Worm (Caenorhabditis elegans) whole organism, L2 larva: ENCODE results near the gene sre-24.

ENCODE experiments used
- C34F6.9 ChIP-seq: fragments of 150-350 bp; optimal IDR thresholded peaks from 2 replicates; lab custom pipeline; 2014; ENCODE audit warnings: missing biosample characterization, missing genetic modification characterization
- F13H6.1 ChIP-seq: sonication (generic microtip); optimal IDR thresholded peaks from 2 replicates; lab custom pipeline; 2016; ENCODE audit warnings: missing genetic modification characterization, missing compliant biosample characterization
- Y55F3AM.14 ChIP-seq: fragments of 200-800 bp; sonication (Bioruptor generic); optimal IDR thresholded peaks from 2 replicates; lab custom pipeline; 2018; ENCODE audit warnings: mild to moderate bottlenecking, missing genetic modification characterization, missing compliant biosample characterization
- ZK546.5 ChIP-seq: sonication (generic microtip); optimal IDR thresholded peaks from 2 replicates; lab custom pipeline; 2017; ENCODE audit warnings: missing biosample characterization, missing genetic modification characterization
- alr-1 ChIP-seq: fragments of 150-350 bp; optimal IDR thresholded peaks from 2 replicates; lab custom pipeline; 2014; ENCODE audit warnings: missing biosample characterization, missing genetic modification characterization
- ceh-16 ChIP-seq: fragments of 150-350 bp; optimal IDR thresholded peaks from 2 replicates; lab custom pipeline; 2014; ENCODE audit warnings: missing biosample characterization, missing genetic modification characterization
- ceh-82 ChIP-seq: fragments of 150-350 bp; optimal IDR thresholded peaks from 2 replicates; lab custom pipeline; 2014; ENCODE audit warnings: missing biosample characterization, missing genetic modification characterization
- crh-2 ChIP-seq: sonication (generic microtip); optimal IDR thresholded peaks from 2 replicates; lab custom pipeline; 2017; ENCODE audit warnings: missing biosample characterization, missing genetic modification characterization
- dmd-4 ChIP-seq: sonication (generic microtip); optimal IDR thresholded peaks from 2 replicates; lab custom pipeline; 2017; ENCODE audit warnings: missing biosample characterization, missing genetic modification characterization
- egl-27 ChIP-seq: sonication (generic microtip); optimal IDR thresholded peaks from 3 replicates; lab custom pipeline; 2017; ENCODE audit warnings: missing biosample characterization, missing genetic modification reagents, missing genetic modification characterization
- fos-1 ChIP-seq: fragments of 150-350 bp; optimal IDR thresholded peaks from 2 replicates; lab custom pipeline; 2014; ENCODE audit warnings: missing biosample characterization, missing genetic modification characterization
- lin-11 ChIP-seq: fragments of 150-350 bp; sonication (generic microtip); optimal IDR thresholded peaks from 2 replicates; lab custom pipeline; 2014; ENCODE audit warnings: missing biosample characterization, missing genetic modification characterization, inconsistent platforms, mixed read lengths
- lin-13 ChIP-seq: fragments of 150-350 bp; optimal IDR thresholded peaks from 2 replicates; lab custom pipeline; 2014; ENCODE audit warnings: missing biosample characterization, missing genetic modification reagents, missing genetic modification characterization
- lin-39 ChIP-seq: fragments of 150-350 bp; optimal IDR thresholded peaks from 2 replicates; lab custom pipeline; 2014; ENCODE audit warnings: missing biosample characterization, missing genetic modification reagents, missing genetic modification characterization
- lsy-2 ChIP-seq, 2 experiments: fragments of 150-350 bp in 1 of 2; sonication (generic microtip) in 1 of 2; optimal IDR thresholded peaks; 2 replicates each; lab custom pipeline; 2014 to 2017; ENCODE audit warnings: missing biosample characterization in 2 of 2, missing genetic modification characterization in 2 of 2
- mab-5 ChIP-seq: fragments of 150-350 bp; optimal IDR thresholded peaks from 2 replicates; lab custom pipeline; 2014; ENCODE audit warnings: missing biosample characterization, missing genetic modification characterization
- mbf-1 ChIP-seq: sonication (generic microtip); optimal IDR thresholded peaks from 2 replicates; lab custom pipeline; 2017; ENCODE audit warnings: missing biosample characterization, missing genetic modification characterization
- mdl-1 ChIP-seq, 2 experiments: fragments of 150-350 bp in 1 of 2; sonication (generic microtip) in 1 of 2; optimal IDR thresholded peaks; 2 replicates each; lab custom pipeline; 2017; ENCODE audit warnings: missing biosample characterization in 2 of 2, missing genetic modification characterization in 2 of 2
- nhr-10 ChIP-seq: sonication (generic microtip); optimal IDR thresholded peaks from 2 replicates; lab custom pipeline; 2017; ENCODE audit warnings: missing biosample characterization, missing genetic modification characterization
- nhr-12 ChIP-seq: fragments of 150-350 bp; optimal IDR thresholded peaks from 2 replicates; lab custom pipeline; 2014; ENCODE audit warnings: missing biosample characterization, missing genetic modification characterization
- nhr-129 ChIP-seq: fragments of 150-350 bp; optimal IDR thresholded peaks from 2 replicates; lab custom pipeline; 2014; ENCODE audit warnings: missing biosample characterization, missing genetic modification characterization
- nhr-23 ChIP-seq: fragments of 150-350 bp; optimal IDR thresholded peaks from 2 replicates; lab custom pipeline; 2014; ENCODE audit warnings: missing biosample characterization, missing genetic modification reagents, missing genetic modification characterization
- nhr-25 ChIP-seq: fragments of 150-350 bp; sonication (generic microtip); optimal IDR thresholded peaks from 3 replicates; lab custom pipeline; 2014; ENCODE audit warnings: missing biosample characterization, missing genetic modification characterization
- peb-1 ChIP-seq: fragments of 150-350 bp; optimal IDR thresholded peaks from 2 replicates; lab custom pipeline; 2014; ENCODE audit warnings: missing biosample characterization, missing genetic modification characterization
- sem-4 ChIP-seq: fragments of 150-350 bp; optimal IDR thresholded peaks from 2 replicates; lab custom pipeline; 2014; ENCODE audit warnings: missing biosample characterization, missing genetic modification reagents, missing genetic modification characterization
- skn-1 ChIP-seq: sonication (generic microtip); optimal IDR thresholded peaks from 2 replicates; lab custom pipeline; 2017; ENCODE audit warnings: missing biosample characterization, missing genetic modification characterization
- sma-9 ChIP-seq, 2 experiments: fragments of 150-350 bp in 1 of 2; sonication (generic microtip) in 1 of 2; optimal IDR thresholded peaks; 2 replicates each; lab custom pipeline; 2014 to 2016; ENCODE audit warnings: missing genetic modification characterization in 2 of 2, mild to moderate bottlenecking in 1 of 2, missing biosample characterization in 1 of 2, missing compliant biosample characterization in 1 of 2, missing genetic modification reagents in 1 of 2, moderate library complexity in 1 of 2
- snpc-4 ChIP-seq: fragments of 150-350 bp; optimal IDR thresholded peaks from 2 replicates; lab custom pipeline; 2014; ENCODE audit warnings: missing biosample characterization, missing genetic modification characterization
- unc-39 ChIP-seq: fragments of 150-350 bp; optimal IDR thresholded peaks from 2 replicates; lab custom pipeline; 2014; ENCODE audit warnings: missing biosample characterization, missing genetic modification characterization
- unc-55 ChIP-seq: fragments of 150-350 bp; sonication (generic microtip); optimal IDR thresholded peaks from 3 replicates; lab custom pipeline; 2014; ENCODE audit warnings: missing biosample characterization, missing genetic modification reagents, missing genetic modification characterization
- unc-62 ChIP-seq: fragments of 150-350 bp; optimal IDR thresholded peaks from 2 replicates; lab custom pipeline; 2014; ENCODE audit warnings: missing biosample characterization, missing genetic modification reagents, missing genetic modification characterization
- zag-1 ChIP-seq: fragments of 150-350 bp; optimal IDR thresholded peaks from 2 replicates; lab custom pipeline; 2014; ENCODE audit warnings: missing biosample characterization, missing genetic modification characterization
- ztf-1 ChIP-seq: fragments of 200-800 bp; sonication (Bioruptor generic); conservative IDR thresholded peaks from 2 replicates; pipeline ENCODE4 v1.3.6; 2022; ENCODE audit warnings: missing genetic modification characterization, missing compliant biosample characterization
- ztf-11 ChIP-seq: sonication (generic microtip); optimal IDR thresholded peaks from 2 replicates; lab custom pipeline; 2017; ENCODE audit warnings: missing biosample characterization, missing genetic modification characterization
- ztf-4 ChIP-seq: fragments of 150-350 bp; optimal IDR thresholded peaks from 2 replicates; lab custom pipeline; 2014; ENCODE audit warnings: missing biosample characterization, missing genetic modification characterization

Gene sre-24

DNA sequence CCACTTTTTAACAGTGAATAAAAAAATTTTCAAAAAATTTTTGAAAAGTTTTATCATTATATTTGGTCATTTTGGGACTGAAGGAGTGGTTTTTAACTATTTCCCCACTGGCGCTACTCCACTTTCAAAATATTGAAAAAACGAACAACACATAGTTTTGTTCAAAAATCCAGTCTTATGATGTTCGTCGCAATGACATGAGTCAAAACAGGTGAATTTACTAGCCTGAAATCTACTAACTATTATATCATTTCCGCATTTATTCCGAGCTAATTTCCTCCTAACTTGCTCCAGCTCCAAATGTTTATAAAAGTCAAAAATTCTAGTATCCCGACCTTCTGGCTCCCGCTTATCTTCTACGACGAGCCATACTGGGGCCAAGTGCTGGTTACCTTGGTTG is at the start of gene sre-24:
sre-24 (plus strand) TSS at position 301 of the 400 bp plus-strand sequence.
- TF ChIP-seq mab-5 (tag; lab: Kevin White, UChicago) (no peak), nhr-10 (tag; lab: Kevin White, UChicago) (no peak), ztf-11 (tag; lab: Kevin White, UChicago) (no peak), F13H6.1 (tag; lab: Kevin White, UChicago) (no peak), lin-13 (GFP tag; lab: Kevin White, UChicago) (no peak), sem-4 (tag; lab: Kevin White, UChicago) (no peak), Y55F3AM.14 (GFP tag; lab: Kevin White, UChicago) (no peak), zag-1 (no peak), C34F6.9 (no peak), ZK546.5 (no peak), ztf-1 (no peak), unc-39 (no peak), lin-11 (tag; lab: Kevin White, UChicago) (no peak), nhr-25 (tag; lab: Kevin White, UChicago) (no peak), lin-39 (tag; lab: Kevin White, UChicago) (no peak), crh-2 (no peak)

DNA sequence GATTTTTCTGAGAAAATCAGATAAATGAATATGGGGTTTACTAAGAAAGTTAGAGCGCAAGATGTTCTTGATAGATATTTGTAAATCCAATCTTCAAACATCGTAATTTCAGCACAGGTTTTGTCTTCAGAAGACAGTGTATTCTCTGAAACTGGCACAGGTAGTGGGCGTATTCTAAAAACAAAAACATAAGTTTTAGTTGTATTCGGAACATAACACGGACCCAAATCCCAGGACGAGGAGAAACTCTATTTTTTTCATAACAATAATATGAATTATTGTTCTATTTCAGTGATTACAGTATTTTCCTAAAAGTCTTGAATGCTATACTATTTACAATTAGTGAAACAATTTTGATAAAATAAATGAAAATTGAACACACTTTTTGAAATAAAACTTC is 48.0 kb upstream of the sre-24 start, which contains the start of gene srj-45:
srj-45 (minus strand) TSS at position 101 of the 400 bp plus-strand sequence.
- TF ChIP-seq unc-55 (GFP tag; lab: Kevin White, UChicago): no peak
- no peak for TF ChIP-seq peb-1 (tag; lab: Kevin White, UChicago)
- TF ChIP-seq dmd-4 (tag; lab: Kevin White, UChicago): no peak
- TF ChIP-seq ceh-16 (tag; lab: Kevin White, UChicago): no peak
- no peak for TF ChIP-seq egl-27
- TF ChIP-seq crh-2: no peak

DNA sequence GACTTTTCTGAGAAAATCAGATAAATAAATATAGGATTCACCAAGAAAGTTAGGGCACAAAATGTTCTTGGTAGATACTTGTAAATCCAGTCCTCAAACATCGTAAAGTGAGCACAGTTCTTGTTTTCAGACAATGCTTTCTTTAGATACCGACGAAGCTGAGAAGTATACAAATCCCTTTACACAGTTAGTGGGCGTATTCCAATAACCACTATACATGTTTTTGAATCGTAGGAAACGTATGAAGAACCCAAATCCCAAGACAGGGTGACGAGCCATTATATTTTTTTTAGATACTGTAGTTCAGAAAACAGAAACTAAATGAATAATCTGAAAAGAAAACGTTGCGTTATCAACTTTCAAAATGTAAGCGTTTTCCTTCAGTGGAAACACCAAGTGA is 38.7 kb upstream of the sre-24 start, which contains the start of gene srj-44:
srj-44 (minus strand) TSS at position 101 of the 400 bp plus-strand sequence.
- no peak for TF ChIP-seq fos-1 (tag; lab: Kevin White, UChicago)
- no peak for TF ChIP-seq Y55F3AM.14 (GFP tag; lab: Kevin White, UChicago)
- TF ChIP-seq lsy-2 (tag; optimal IDR thresholded peaks at IDR 0.05; lab: Kevin White, UChicago): no peak
- no peak for TF ChIP-seq unc-62 (GFP tag; lab: Kevin White, UChicago)
- TF ChIP-seq sma-9 (GFP tag; optimal IDR thresholded peaks at IDR 0.05; lab: Kevin White, UChicago): no peak
- no peak for TF ChIP-seq sma-9 (tag; optimal IDR thresholded peaks at IDR 0.05; lab: Kevin White, UChicago)
- no peak for TF ChIP-seq skn-1
- TF ChIP-seq ceh-16 (tag; lab: Kevin White, UChicago): no peak
- no peak for TF ChIP-seq mdl-1 (tag; optimal IDR thresholded peaks at IDR 0.05; lab: Kevin White, UChicago)
- no peak for TF ChIP-seq ZK546.5
- no peak for TF ChIP-seq ztf-4 (tag; lab: Kevin White, UChicago)
- no peak for TF ChIP-seq ceh-82 (tag; lab: Kevin White, UChicago)
- TF ChIP-seq snpc-4 (tag; lab: Kevin White, UChicago): no peak
- TF ChIP-seq mbf-1 (tag; lab: Kevin White, UChicago): no peak
- TF ChIP-seq sem-4 (tag; lab: Kevin White, UChicago): no peak
- TF ChIP-seq unc-55 (GFP tag; lab: Kevin White, UChicago): no peak
- TF ChIP-seq alr-1: no peak
- TF ChIP-seq nhr-23: no peak
- no peak for TF ChIP-seq nhr-129 (tag; lab: Kevin White, UChicago)
- no peak for TF ChIP-seq egl-27

DNA sequence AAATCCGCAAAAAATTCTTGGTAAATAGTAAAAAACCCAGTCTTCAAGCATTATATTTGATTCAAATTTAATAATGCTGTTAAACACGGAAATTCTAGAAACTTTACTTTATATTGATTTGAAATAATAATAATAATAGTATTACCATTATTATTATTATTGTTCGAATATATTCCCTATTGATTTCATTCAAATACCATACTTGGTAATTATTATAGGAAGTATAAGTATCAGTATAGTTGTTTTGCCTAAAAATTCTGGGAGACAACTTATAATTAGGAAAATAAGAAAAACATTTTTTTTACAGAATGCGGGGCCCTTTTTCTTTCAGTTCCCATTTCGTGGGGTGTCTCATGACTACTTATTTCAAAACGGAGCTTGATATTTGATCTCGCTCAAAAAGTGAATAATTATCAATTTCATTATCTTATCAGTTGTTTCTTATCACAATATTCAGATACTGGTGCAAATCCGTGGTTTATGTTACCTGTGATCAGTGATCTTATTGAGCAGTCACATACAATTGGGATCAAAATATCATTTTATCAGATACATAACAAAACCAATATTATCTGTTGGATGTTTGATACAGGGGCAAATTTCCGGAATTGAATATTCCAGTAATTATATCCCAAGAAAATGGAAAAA is 36.1 kb upstream of the sre-24 start, which contains the start of gene srj-49:
srj-49 (minus strand) TSS at position 51 of the 648 bp plus-strand sequence.
- TF ChIP-seq nhr-25 (tag; lab: Kevin White, UChicago): no peak
- TF ChIP-seq alr-1: no peak
- TF ChIP-seq fos-1 (tag; lab: Kevin White, UChicago): peak; percentile 65
- peak; percentile 51 for TF ChIP-seq sma-9 (GFP tag; optimal IDR thresholded peaks at IDR 0.05; lab: Kevin White, UChicago)
- no peak for TF ChIP-seq sma-9 (tag; optimal IDR thresholded peaks at IDR 0.05; lab: Kevin White, UChicago)

DNA sequence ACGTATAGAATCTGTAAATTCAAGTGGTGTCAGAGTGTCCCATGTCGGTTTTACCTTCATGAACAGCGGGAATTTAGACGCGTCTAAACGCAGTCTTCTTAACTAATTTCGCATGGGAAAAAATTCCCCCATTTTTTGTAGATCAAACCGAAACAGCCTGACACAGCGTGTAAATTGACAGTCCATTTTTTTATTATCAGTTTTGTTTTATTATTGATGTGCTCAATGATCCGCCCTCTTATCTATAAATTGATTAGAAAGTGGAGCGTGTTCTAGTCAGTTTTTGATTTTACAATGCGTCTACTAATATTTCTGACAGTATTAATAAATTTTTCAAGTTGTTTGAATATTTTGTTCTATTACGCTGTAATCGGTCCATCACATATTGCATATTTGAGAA is 35.4 kb upstream of the sre-24 start, which contains the start of gene ugt-53:
ugt-53 (plus strand) TSS at position 273 of the 400 bp plus-strand sequence.
- TF ChIP-seq nhr-12 (tag; lab: Kevin White, UChicago) (no peak), fos-1 (tag; lab: Kevin White, UChicago) (peak; percentile 36), C34F6.9 (no peak)
